Worm (Caenorhabditis elegans) whole organism, young adult: ENCODE results near the gene B0336.7.

ENCODE experiments used
- ets-4 ChIP-seq: fragments of 200-800 bp; sonication (Bioruptor generic); optimal IDR thresholded peaks from 2 replicates; lab custom pipeline; 2018; ENCODE audit warnings: mild to moderate bottlenecking, missing genetic modification characterization, missing compliant biosample characterization
- him-1 ChIP-seq: sonication (generic microtip); optimal IDR thresholded peaks from 2 replicates; lab custom pipeline; 2016; ENCODE audit warnings: missing genotype, missing genetic modification reagents, missing genetic modification characterization, missing compliant biosample characterization
- nfya-1 ChIP-seq: sonication (generic microtip); optimal IDR thresholded peaks from 2 replicates; lab custom pipeline; 2017; ENCODE audit warnings: antibody characterized with exemption, missing compliant biosample characterization, missing genetic modification characterization, borderline replicate concordance; ENCODE audit not compliant: insufficient read depth
- pha-4 ChIP-seq: fragments of 150-350 bp; sonication (generic microtip); optimal IDR thresholded peaks from 2 replicates; lab custom pipeline; 2014; ENCODE audit warnings: missing biosample characterization, missing genetic modification reagents, missing genetic modification characterization
- xnd-1 ChIP-seq: sonication (generic microtip); optimal IDR thresholded peaks from 2 replicates; lab custom pipeline; 2016; ENCODE audit warnings: missing genotype, missing genetic modification reagents, missing genetic modification characterization, missing compliant biosample characterization
- ztf-22 ChIP-seq: fragments of 200-800 bp; sonication (Bioruptor generic); optimal IDR thresholded peaks from 2 replicates; lab custom pipeline; 2018; ENCODE audit warnings: mild to moderate bottlenecking, missing genetic modification characterization, moderate library complexity, missing compliant biosample characterization

ce11 chrIII:5744579-5744978 is 47.4 kb upstream of the B0336.7 start, which contains the start of gene B0244.5:
- no peak for TF ChIP-seq nfya-1 (tag; lab: Kevin White, UChicago)
- TF ChIP-seq pha-4 (tag; lab: Kevin White, UChicago) = no peak
- no peak for TF ChIP-seq xnd-1
- no peak for TF ChIP-seq him-1
- TF ChIP-seq ztf-22 (GFP tag; lab: Kevin White, UChicago) = no peak
- no peak for TF ChIP-seq ets-4 (GFP tag; lab: Kevin White, UChicago)
